Worm (Caenorhabditis elegans) whole organism, L3 larva: ENCODE data around the gene K03B8.8.

Source experiments
- ZK546.5 ChIP-seq: sonication (generic microtip); optimal IDR thresholded peaks from 2 replicates; lab custom pipeline; 2017; ENCODE audit warnings: missing biosample characterization, missing genetic modification characterization
- ceh-28 ChIP-seq: fragments of 150-350 bp; optimal IDR thresholded peaks from 2 replicates; lab custom pipeline; 2014; ENCODE audit warnings: missing biosample characterization, missing genetic modification reagents, missing genetic modification characterization
- ceh-82 ChIP-seq: fragments of 150-350 bp; optimal IDR thresholded peaks from 2 replicates; lab custom pipeline; 2014; ENCODE audit warnings: missing biosample characterization, missing genetic modification characterization
- elt-2 ChIP-seq: sonication (generic microtip); optimal IDR thresholded peaks from 2 replicates; lab custom pipeline; 2016; ENCODE audit warnings: missing genetic modification reagents, mild to moderate bottlenecking, missing genetic modification characterization, missing compliant biosample characterization
- fkh-10 ChIP-seq: sonication (generic microtip); optimal IDR thresholded peaks from 2 replicates; lab custom pipeline; 2017; ENCODE audit warnings: missing biosample characterization, missing genetic modification reagents, missing genetic modification characterization
- lin-39 ChIP-seq: fragments of 150-350 bp; optimal IDR thresholded peaks from 2 replicates; lab custom pipeline; 2018; ENCODE audit warnings: missing biosample characterization, missing genetic modification reagents, missing genetic modification characterization
- nhr-12 ChIP-seq: fragments of 150-350 bp; optimal IDR thresholded peaks from 2 replicates; lab custom pipeline; 2014; ENCODE audit warnings: missing biosample characterization, missing genetic modification characterization
- nhr-28 ChIP-seq: fragments of 150-350 bp; optimal IDR thresholded peaks from 2 replicates; lab custom pipeline; 2014; ENCODE audit warnings: missing biosample characterization, missing genetic modification characterization
- nhr-77 ChIP-seq: fragments of 150-350 bp; optimal IDR thresholded peaks from 2 replicates; lab custom pipeline; 2014; ENCODE audit warnings: missing biosample characterization, missing genetic modification characterization
- unc-62 ChIP-seq: fragments of 150-350 bp; sonication (generic microtip); optimal IDR thresholded peaks from 4 replicates; lab custom pipeline; 2014; ENCODE audit warnings: missing biosample characterization, missing genetic modification reagents, missing genetic modification characterization

DNA sequence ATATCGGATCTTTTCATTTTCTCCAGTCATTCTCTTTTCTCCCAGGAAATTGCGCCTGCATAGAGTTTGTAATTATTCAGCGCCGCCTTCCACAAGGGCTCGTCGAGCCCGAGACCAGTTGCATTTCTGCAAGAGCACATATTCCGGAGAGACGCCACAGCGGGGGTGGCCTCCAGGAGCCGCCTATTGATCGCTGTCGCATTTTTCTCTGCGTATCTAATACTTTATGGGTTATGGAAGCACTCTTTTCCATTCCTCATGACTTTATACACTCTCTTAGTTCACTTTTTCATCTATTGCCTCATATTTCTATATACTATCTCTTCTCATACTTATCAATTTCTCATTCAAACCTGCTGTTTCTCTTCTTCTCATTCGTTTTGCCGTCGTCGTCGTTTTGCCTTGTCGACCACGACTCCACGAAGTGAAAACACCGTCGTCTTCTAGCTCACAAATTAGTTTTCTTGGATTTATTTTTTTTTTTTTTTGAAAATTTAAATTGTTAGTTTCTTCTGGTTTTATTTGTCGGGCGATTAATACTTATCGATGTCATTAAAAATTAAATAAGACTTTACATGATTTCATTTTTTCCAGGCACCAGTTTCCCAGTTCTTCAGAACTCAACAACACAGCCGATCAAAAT is 35.5 kb downstream of the K03B8.8 start, which contains the start of gene cnb-1:
- TF ChIP-seq elt-2 (tag; lab: Kevin White, UChicago) (peak; percentile 45), unc-62 (GFP tag; lab: Kevin White, UChicago) (no peak), fkh-10 (GFP tag; lab: Kevin White, UChicago) (peak; percentile 18), lin-39 (peak; percentile 79), ceh-28 (tag; lab: Kevin White, UChicago) (peak; percentile 77), nhr-28 (no peak), ZK546.5 (no peak), nhr-12 (tag; lab: Kevin White, UChicago) (no peak), nhr-77 (tag; lab: Kevin White, UChicago) (no peak), ceh-82 (tag; lab: Kevin White, UChicago) (no peak)
